ENCODE assay signal across 2 worm cellular contexts in genomic region chrII:13310230-13310629, ce11.
TF ChIP-seq lines count a peak whose summit lies in the region.

No protein-coding gene starts in this region.

TF ChIP-seq in whole organism, L4 larva, 104 proteins besides CTCF, POLR2A, EP300 and RAD21:
- TF ChIP-seq zag-1 (tag; optimal IDR thresholded peaks at IDR 0.05; lab: Kevin White, UChicago) = no peak
- TF ChIP-seq aha-1 (tag; lab: Kevin White, UChicago) = peak; percentile 89
- no peak for TF ChIP-seq mdl-1 (tag; optimal IDR thresholded peaks at IDR 0.05; lab: Kevin White, UChicago)
- TF ChIP-seq T26A8.4 (GFP tag; IDR thresholded peaks at IDR 0.05; lab: Robert Waterston, UW) = no peak
- peak in 1 of 2 experiments; percentile 51 for TF ChIP-seq unc-62 (GFP tag; optimal IDR thresholded peaks at IDR 0.05 in 1 of 2; lab: Kevin White, UChicago)
- TF ChIP-seq unc-62 (tag; optimal IDR thresholded peaks at IDR 0.05; lab: Kevin White, UChicago) = no peak
TF ChIP-seq in whole organism, L4 larva: peak in this region for 2.

TF ChIP-seq in whole organism, mixed stage, embryonic, 35 proteins besides CTCF, POLR2A, EP300 and RAD21:
- TF ChIP-seq ceh-43 (GFP tag; optimal IDR thresholded peaks at IDR 0.05; lab: Kevin White, UChicago) (no peak), hlh-1 (tag; optimal IDR thresholded peaks at IDR 0.05; lab: Kevin White, UChicago) (no peak), pha-4 (tag; optimal IDR thresholded peaks at IDR 0.05; lab: Kevin White, UChicago) (no peak), sptf-1 (tag; optimal IDR thresholded peaks at IDR 0.05; lab: Kevin White, UChicago) (peak; percentile 34)
